Fruit fly (Drosophila melanogaster) whole organism, embryonic: Measurements from ENCODE around the gene CG34300.

Experiments
- B-H1 ChIP-seq: fragments of 200-800 bp; sonication (Bioruptor generic); IDR thresholded peaks from 3 replicates; pipeline ENCODE4 v1.3.6; 2022; ENCODE audit warnings: missing biosample characterization, missing genetic modification characterization
- B-H2 ChIP-seq: fragments of 200-800 bp; sonication (Bioruptor generic); optimal IDR thresholded peaks from 2 replicates; lab custom pipeline; 2018; ENCODE audit warnings: missing biosample characterization, mild to moderate bottlenecking, missing genetic modification characterization
- Blimp-1 ChIP-seq: fragments of 200-800 bp; sonication (Bioruptor generic); optimal IDR thresholded peaks from 3 replicates; lab custom pipeline; 2018; ENCODE audit warnings: missing biosample characterization, missing genetic modification characterization, mild to moderate bottlenecking, moderate library complexity, missing genetic modification reagents
- CG11093 ChIP-seq: fragments of 200-800 bp; sonication (Bioruptor generic); IDR thresholded peaks from 3 replicates; pipeline ENCODE4 v1.3.6; 2022; ENCODE audit warnings: missing biosample characterization, missing genetic modification characterization
- CG11456 ChIP-seq: fragments of 200-800 bp; sonication (Bioruptor generic); IDR thresholded peaks from 3 replicates; pipeline ENCODE4 v1.3.6; 2022; ENCODE audit warnings: missing biosample characterization, missing genetic modification characterization
- CG11723 ChIP-seq: fragments of 200-800 bp; sonication (Bioruptor generic); optimal IDR thresholded peaks from 2 replicates; lab custom pipeline; 2017; ENCODE audit warnings: missing biosample characterization, mild to moderate bottlenecking, missing genetic modification characterization
- CG12104 ChIP-seq: fragments of 200-800 bp; sonication (Bioruptor generic); optimal IDR thresholded peaks from 3 replicates; lab custom pipeline; 2016; ENCODE audit warnings: missing biosample characterization, missing genetic modification characterization
- CG13296 ChIP-seq: fragments of 200-800 bp; sonication (Bioruptor generic); optimal IDR thresholded peaks from 3 replicates; lab custom pipeline; 2018; ENCODE audit warnings: missing biosample characterization, mild to moderate bottlenecking, missing genetic modification characterization
- CG1529 ChIP-seq: fragments of 200-800 bp; sonication (Bioruptor generic); optimal IDR thresholded peaks from 3 replicates; lab custom pipeline; 2018; ENCODE audit warnings: missing biosample characterization, missing genetic modification characterization
- CG1603 ChIP-seq: fragments of 200-800 bp; sonication (Bioruptor generic); optimal IDR thresholded peaks from 2 replicates; lab custom pipeline; 2019; ENCODE audit warnings: missing biosample characterization, mild to moderate bottlenecking, missing genetic modification characterization, moderate library complexity
- CG2712 ChIP-seq: fragments of 200-800 bp; optimal IDR thresholded peaks from 3 replicates; lab custom pipeline; 2019; ENCODE audit warnings: missing biosample characterization, mild to moderate bottlenecking, missing genetic modification characterization, moderate library complexity
- CG30020 ChIP-seq: fragments of 200-800 bp; optimal IDR thresholded peaks from 2 replicates; lab custom pipeline; 2019; ENCODE audit warnings: missing biosample characterization, mild to moderate bottlenecking, missing genetic modification characterization, moderate library complexity
- CG3163 ChIP-seq: fragments of 200-800 bp; sonication (Bioruptor generic); optimal IDR thresholded peaks from 3 replicates; lab custom pipeline; 2016; ENCODE audit warnings: missing biosample characterization, missing genetic modification characterization
- CG3407 ChIP-seq: fragments of 200-800 bp; sonication (Bioruptor generic); optimal IDR thresholded peaks from 2 replicates; lab custom pipeline; 2018; ENCODE audit warnings: missing biosample characterization, mild to moderate bottlenecking, missing genetic modification characterization
- CG4424 ChIP-seq: fragments of 200-800 bp; sonication (Bioruptor generic); optimal IDR thresholded peaks from 3 replicates; lab custom pipeline; 2016; ENCODE audit warnings: missing biosample characterization, missing genetic modification characterization
- CG4617 ChIP-seq: fragments of 200-800 bp; sonication (Bioruptor generic); optimal IDR thresholded peaks from 3 replicates; lab custom pipeline; 2016; ENCODE audit warnings: missing biosample characterization, missing genetic modification characterization, borderline replicate concordance
- CG4854 ChIP-seq: fragments of 200-800 bp; sonication (Bioruptor generic); optimal IDR thresholded peaks from 2 replicates; lab custom pipeline; 2016; ENCODE audit warnings: missing biosample characterization, missing genetic modification characterization, inconsistent platforms
- CG9437 ChIP-seq: fragments of 200-800 bp; sonication (Bioruptor generic); optimal IDR thresholded peaks from 2 replicates; lab custom pipeline; 2018; ENCODE audit warnings: missing biosample characterization, mild to moderate bottlenecking, missing genetic modification characterization
- CG9797 ChIP-seq: fragments of 200-800 bp; sonication (Bioruptor generic); optimal IDR thresholded peaks from 3 replicates; lab custom pipeline; 2018; ENCODE audit warnings: missing biosample characterization, mild to moderate bottlenecking, missing genetic modification characterization
- CG9932 ChIP-seq: fragments of 200-800 bp; sonication (Bioruptor generic); IDR thresholded peaks from 2 replicates; pipeline ENCODE4 v1.3.6; 2022; ENCODE audit warnings: missing biosample characterization, missing genetic modification characterization
- Dfd ChIP-seq, 2 experiments: fragments of >200 bp; optimal IDR thresholded peaks; 2 replicates each; lab custom pipeline; 2017; ENCODE audit warnings: missing biosample characterization in 2 of 2, missing genetic modification characterization in 2 of 2
- Dp ChIP-seq: fragments of 200-800 bp; sonication (Bioruptor generic); optimal IDR thresholded peaks from 2 replicates; lab custom pipeline; 2018; ENCODE audit warnings: missing biosample characterization, mild to moderate bottlenecking, missing genetic modification characterization, moderate library complexity
- Dref ChIP-seq: fragments of 200-800 bp; sonication (Bioruptor generic); IDR thresholded peaks from 2 replicates; pipeline ENCODE4 v1.3.6; 2022; ENCODE audit warnings: missing biosample characterization, missing genetic modification characterization
- Drgx ChIP-seq: fragments of 200-800 bp; sonication (Bioruptor generic); IDR thresholded peaks from 2 replicates; pipeline ENCODE4 v1.3.6; 2022; ENCODE audit warnings: missing biosample characterization, missing genetic modification characterization
- Gsc ChIP-seq: fragments of 200-800 bp; sonication (Bioruptor generic); IDR thresholded peaks from 2 replicates; pipeline ENCODE4 v1.3.6; 2022; ENCODE audit warnings: missing biosample characterization, missing genetic modification characterization
- HLHmδ ChIP-seq: fragments of 200-800 bp; sonication (Bioruptor generic); optimal IDR thresholded peaks from 2 replicates; lab custom pipeline; 2018; ENCODE audit warnings: missing biosample characterization, mild to moderate bottlenecking, missing genetic modification characterization, moderate library complexity
- Hr39 ChIP-seq: fragments of >200 bp; optimal IDR thresholded peaks from 2 replicates; lab custom pipeline; 2017
- Med ChIP-seq: fragments of 200-800 bp; sonication (Bioruptor generic); peaks from one replicate; lab custom pipeline; 2016; ENCODE audit warnings: missing biosample characterization, missing genetic modification characterization, mild to moderate bottlenecking, inconsistent platforms, moderate library complexity
- Sox102F ChIP-seq: fragments of 200-800 bp; sonication (Bioruptor generic); optimal IDR thresholded peaks from 2 replicates; lab custom pipeline; 2018; ENCODE audit warnings: missing biosample characterization, mild to moderate bottlenecking, missing genetic modification characterization, moderate library complexity
- Vsx1 ChIP-seq: fragments of 200-800 bp; sonication (Bioruptor generic); optimal IDR thresholded peaks from 2 replicates; lab custom pipeline; 2017; ENCODE audit warnings: missing biosample characterization, mild to moderate bottlenecking, missing genetic modification characterization, missing genetic modification reagents
- Xrp1 ChIP-seq: fragments of 200-800 bp; sonication (Bioruptor generic); IDR thresholded peaks from 2 replicates; pipeline ENCODE4 v1.3.6; 2022; ENCODE audit warnings: missing biosample characterization, missing genetic modification characterization
- ac ChIP-seq: fragments of 200-800 bp; sonication (Bioruptor generic); optimal IDR thresholded peaks from 3 replicates; lab custom pipeline; 2017; ENCODE audit warnings: missing biosample characterization, mild to moderate bottlenecking, missing genetic modification characterization
- chm ChIP-seq: fragments of 200-800 bp; sonication (Bioruptor generic); IDR thresholded peaks from 2 replicates; pipeline ENCODE4 v1.3.6; 2022; ENCODE audit warnings: missing biosample characterization, missing genetic modification characterization
- dysf ChIP-seq: fragments of 200-800 bp; sonication (Bioruptor generic); IDR thresholded peaks from 3 replicates; pipeline ENCODE4 v1.3.6; 2022; ENCODE audit warnings: missing biosample characterization, missing genetic modification characterization
- eve ChIP-seq, 2 experiments: fragments of >200 bp; optimal IDR thresholded peaks; 2 replicates each; lab custom pipeline; 2017; ENCODE audit warnings: missing biosample characterization in 2 of 2, missing genetic modification characterization in 2 of 2
- ewg ChIP-seq: fragments of 200-800 bp; sonication (Bioruptor generic); optimal IDR thresholded peaks from 3 replicates; lab custom pipeline; 2017; ENCODE audit warnings: mild to moderate bottlenecking, missing biosample characterization, missing genetic modification reagents, missing genetic modification characterization
- gem ChIP-seq: fragments of 200-800 bp; sonication (Bioruptor generic); optimal IDR thresholded peaks from 2 replicates; lab custom pipeline; 2019; ENCODE audit warnings: missing biosample characterization, mild to moderate bottlenecking, missing genetic modification characterization, moderate library complexity
- her ChIP-seq: fragments of 200-800 bp; sonication (Bioruptor generic); optimal IDR thresholded peaks from 2 replicates; lab custom pipeline; 2016; ENCODE audit warnings: missing biosample characterization, missing genetic modification characterization
- mirr ChIP-seq: fragments of 200-800 bp; sonication (Bioruptor generic); optimal IDR thresholded peaks from 3 replicates; lab custom pipeline; 2018; ENCODE audit warnings: missing biosample characterization, mild to moderate bottlenecking, missing genetic modification characterization
- pfk ChIP-seq: fragments of 200-800 bp; sonication (Bioruptor generic); optimal IDR thresholded peaks from 2 replicates; lab custom pipeline; 2018; ENCODE audit warnings: missing biosample characterization, mild to moderate bottlenecking, missing genetic modification characterization, moderate library complexity
- prd ChIP-seq, 3 experiments: fragments of >200 bp in 2 of 3; fragments of 200-800 bp in 1 of 3; sonication (Bioruptor generic) in 1 of 3; optimal IDR thresholded peaks in 2 of 3; IDR thresholded peaks in 1 of 3; 2 replicates in 2 of 3; 3 replicates in 1 of 3; pipeline versions ENCODE4 v1.3.6 to Lab custom; 2017 to 2022; ENCODE audit warnings: missing biosample characterization in 1 of 3, missing genetic modification characterization in 1 of 3
- pros ChIP-seq: fragments of 200-800 bp; sonication (Bioruptor generic); optimal IDR thresholded peaks from 3 replicates; lab custom pipeline; 2019; ENCODE audit warnings: missing biosample characterization, mild to moderate bottlenecking, missing genetic modification characterization, moderate library complexity
- psq ChIP-seq: fragments of 200-800 bp; sonication (Bioruptor generic); optimal IDR thresholded peaks from 2 replicates; lab custom pipeline; 2017; ENCODE audit warnings: missing biosample characterization, missing genetic modification characterization
- schlank ChIP-seq: fragments of 200-800 bp; sonication (Bioruptor generic); optimal IDR thresholded peaks from 2 replicates; lab custom pipeline; 2018; ENCODE audit warnings: missing biosample characterization, mild to moderate bottlenecking, missing genetic modification characterization
- scrt ChIP-seq: fragments of 200-800 bp; sonication (Bioruptor generic); optimal IDR thresholded peaks from 2 replicates; lab custom pipeline; 2018; ENCODE audit warnings: missing biosample characterization, mild to moderate bottlenecking, missing genetic modification characterization, moderate library complexity
- sisA ChIP-seq: fragments of 200-800 bp; sonication (Bioruptor generic); IDR thresholded peaks from 2 replicates; pipeline ENCODE4 v1.3.6; 2022; ENCODE audit warnings: missing biosample characterization, missing genetic modification characterization
- slbo ChIP-seq: fragments of 200-800 bp; sonication (Bioruptor generic); IDR thresholded peaks from 2 replicates; pipeline ENCODE4 v1.3.6; 2022; ENCODE audit warnings: missing biosample characterization, missing genetic modification characterization
- unpg ChIP-seq: fragments of 200-800 bp; sonication (Bioruptor generic); optimal IDR thresholded peaks from 3 replicates; lab custom pipeline; 2018; ENCODE audit warnings: missing biosample characterization, mild to moderate bottlenecking, missing genetic modification characterization, moderate library complexity
- wdn ChIP-seq: fragments of 200-800 bp; sonication (Bioruptor generic); IDR thresholded peaks from 2 replicates; pipeline ENCODE4 v1.3.6; 2022; ENCODE audit warnings: missing biosample characterization, missing genetic modification characterization
- wek ChIP-seq: fragments of 200-800 bp; sonication (Bioruptor generic); optimal IDR thresholded peaks from 3 replicates; lab custom pipeline; 2018; ENCODE audit warnings: missing biosample characterization, mild to moderate bottlenecking, missing genetic modification characterization, moderate library complexity
- zen2 ChIP-seq: fragments of 200-800 bp; sonication (Bioruptor generic); IDR thresholded peaks from 3 replicates; pipeline ENCODE4 v1.3.6; 2022; ENCODE audit warnings: missing biosample characterization, missing genetic modification characterization; ENCODE audit not compliant: partially characterized antibody

Gene CG34300

DNA sequence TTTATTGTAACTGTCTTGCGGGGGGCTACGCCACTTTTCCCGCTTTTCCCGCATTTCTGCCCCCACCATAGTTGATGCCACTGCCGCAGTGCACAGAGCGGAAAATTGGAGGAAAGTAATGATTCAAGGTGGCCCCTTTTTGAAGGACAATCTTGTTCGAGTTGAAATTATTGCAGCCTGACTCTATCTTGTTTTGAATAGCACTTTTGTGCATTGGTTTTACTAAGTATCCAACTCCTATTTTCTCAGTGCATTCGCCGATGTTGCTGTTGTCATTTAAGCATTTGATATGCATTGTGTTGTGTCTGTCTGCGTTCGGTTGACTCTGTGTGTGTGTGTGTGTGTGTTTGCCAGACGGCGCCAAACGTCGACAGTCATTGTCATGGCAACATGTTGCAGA lies 6.1 kb upstream of the CG34300 start (continued):
- no peak for TF ChIP-seq CG9797 (GFP tag; lab: Kevin White, UChicago)
- no peak for TF ChIP-seq CG4617 (GFP tag; lab: Kevin White, UChicago)
- no peak for TF ChIP-seq wdn (GFP tag; lab: Robert Waterston, UW)
- no peak for TF ChIP-seq chm (GFP tag; lab: Robert Waterston, UW)
- TF ChIP-seq Xrp1 (GFP tag; lab: Robert Waterston, UW): peak; percentile 38; the same call in 1 of the 2 replicates
- no peak for TF ChIP-seq ewg (GFP tag; lab: Kevin White, UChicago)
- no peak for TF ChIP-seq B-H2
- TF ChIP-seq her (GFP tag; lab: Kevin White, UChicago): no peak
- peak; percentile 9 for TF ChIP-seq Blimp-1 (GFP tag; lab: Kevin White, UChicago)
- TF ChIP-seq Med (GFP tag; lab: Kevin White, UChicago): peak; percentile 2
- no peak for TF ChIP-seq CG3407 (GFP tag; lab: Kevin White, UChicago)
- no peak for TF ChIP-seq Hr39 (lab: Kevin White, UChicago)
- TF ChIP-seq dysf: no peak
- TF ChIP-seq eve (GFP tag; optimal IDR thresholded peaks at IDR 0.05; lab: Kevin White, UChicago): no peak
- no peak for TF ChIP-seq CG11723
- no peak for TF ChIP-seq Gsc (GFP tag; lab: Robert Waterston, UW)
- no peak for TF ChIP-seq psq (GFP tag; lab: Kevin White, UChicago)
- no peak for TF ChIP-seq CG11093 (GFP tag; lab: Robert Waterston, UW)
- no peak for TF ChIP-seq CG3163 (GFP tag; lab: Kevin White, UChicago)
- no peak for TF ChIP-seq HLHmδ
- TF ChIP-seq prd (optimal IDR thresholded peaks at IDR 0.05; lab: Kevin White, UChicago): no peak
- 0 out of 3 replicates have a peak, but pooled peaks have one; percentile 21 for TF ChIP-seq prd (GFP tag; IDR thresholded peaks at IDR 0.05; lab: Robert Waterston, UW)
- TF ChIP-seq CG30020 (tag; lab: Kevin White, UChicago): no peak
- TF ChIP-seq Vsx1 (GFP tag; lab: Kevin White, UChicago): no peak
- TF ChIP-seq CG9437: no peak
- no peak for TF ChIP-seq CG12104
- no peak for TF ChIP-seq sisA (GFP tag; lab: Robert Waterston, UW)
- TF ChIP-seq zen2 (GFP tag; lab: Robert Waterston, UW): no peak
- no peak for TF ChIP-seq ac (GFP tag; lab: Kevin White, UChicago)
- TF ChIP-seq Dref (GFP tag; lab: Robert Waterston, UW): no peak
- no peak for TF ChIP-seq CG13296 (GFP tag; lab: Kevin White, UChicago)
- TF ChIP-seq schlank: no peak
- no peak for TF ChIP-seq CG9932
- TF ChIP-seq CG1529 (GFP tag; lab: Kevin White, UChicago): no peak
- TF ChIP-seq scrt (GFP tag; lab: Kevin White, UChicago): no peak
- peak; percentile 23 for TF ChIP-seq gem (tag; lab: Kevin White, UChicago)
- TF ChIP-seq wek (GFP tag; lab: Kevin White, UChicago): no peak
- peak; percentile 23; the same call in 1 of the 2 replicates for TF ChIP-seq slbo (GFP tag; lab: Robert Waterston, UW)
- TF ChIP-seq CG1603 (tag; lab: Kevin White, UChicago): peak; percentile 40
- no peak for TF ChIP-seq pfk (GFP tag; lab: Kevin White, UChicago)
- peak; percentile 12 for TF ChIP-seq CG2712 (tag; lab: Kevin White, UChicago)
- TF ChIP-seq CG11456: no peak
- no peak for TF ChIP-seq Dfd (GFP tag; optimal IDR thresholded peaks at IDR 0.05; lab: Kevin White, UChicago)
- TF ChIP-seq Drgx (GFP tag; lab: Robert Waterston, UW): peak; percentile 68; the same call in 1 of the 2 replicates
- peak; percentile 9 for TF ChIP-seq unpg (GFP tag; lab: Kevin White, UChicago)
- no peak for TF ChIP-seq CG4854 (GFP tag; lab: Kevin White, UChicago)
- no peak for TF ChIP-seq Dp (GFP tag; lab: Kevin White, UChicago)
- TF ChIP-seq mirr (GFP tag; lab: Kevin White, UChicago): no peak
- no peak for TF ChIP-seq CG4424 (GFP tag; lab: Kevin White, UChicago)
- TF ChIP-seq Sox102F (GFP tag; lab: Kevin White, UChicago): peak; percentile 16
- no peak for TF ChIP-seq pros
- no peak for TF ChIP-seq B-H1 (GFP tag; lab: Robert Waterston, UW)
